Worm (Caenorhabditis elegans) whole organism, L4 larva: ENCODE results near the gene srv-6.
A peak's percentile ranks its signal among the peaks of the same experiment; 100 is the strongest.

Experiments used
- D1046.2 ChIP-seq: fragments of 200-800 bp; sonication (Bioruptor generic); IDR thresholded peaks from 2 replicates; pipeline ENCODE4 v1.3.6; 2022; ENCODE audit warnings: missing genetic modification characterization, missing compliant biosample characterization
- F37D6.2 ChIP-seq: sonication (generic microtip); optimal IDR thresholded peaks from 2 replicates; lab custom pipeline; 2016; ENCODE audit warnings: mild to moderate bottlenecking, missing genetic modification characterization, missing compliant biosample characterization
- T26A8.4 ChIP-seq: fragments of 200-800 bp; sonication (Bioruptor generic); IDR thresholded peaks from 2 replicates; pipeline ENCODE4 v1.3.6; 2022; ENCODE audit warnings: missing genetic modification characterization, missing compliant biosample characterization
- ZK546.5 ChIP-seq, 2 experiments: sonication (generic microtip); optimal IDR thresholded peaks; 2 replicates each; lab custom pipeline; 2017; ENCODE audit warnings: missing biosample characterization in 2 of 2, missing genetic modification characterization in 2 of 2
- ceh-20 ChIP-seq: fragments of 200-800 bp; sonication (Bioruptor generic); IDR thresholded peaks from 2 replicates; pipeline ENCODE4 v1.3.6; 2022; ENCODE audit warnings: missing genetic modification reagents, missing genetic modification characterization, missing compliant biosample characterization
- dmd-6 ChIP-seq: fragments of 200-800 bp; sonication (Bioruptor generic); IDR thresholded peaks from 2 replicates; pipeline ENCODE4 v1.3.6; 2022; ENCODE audit warnings: missing genetic modification reagents, missing genetic modification characterization, missing compliant biosample characterization
- dmd-8 ChIP-seq: fragments of 200-800 bp; sonication (Bioruptor generic); IDR thresholded peaks from 2 replicates; pipeline ENCODE4 v1.3.6; 2022; ENCODE audit warnings: missing genetic modification characterization, missing compliant biosample characterization
- dpl-1 ChIP-seq: fragments of 150-350 bp; optimal IDR thresholded peaks from 2 replicates; lab custom pipeline; 2014; ENCODE audit warnings: missing biosample characterization, missing genetic modification reagents, missing genetic modification characterization
- duxl-1 ChIP-seq: sonication (generic microtip); optimal IDR thresholded peaks from 2 replicates; lab custom pipeline; 2016; ENCODE audit warnings: mild to moderate bottlenecking, missing genetic modification characterization, moderate library complexity, missing compliant biosample characterization; ENCODE audit not compliant: poor library complexity
- dve-1 ChIP-seq: sonication (generic microtip); optimal IDR thresholded peaks from 2 replicates; lab custom pipeline; 2017; ENCODE audit warnings: antibody characterized with exemption, mild to moderate bottlenecking, missing genetic modification characterization, missing compliant biosample characterization; ENCODE audit not compliant: insufficient read depth
- egl-43 ChIP-seq: fragments of 200-800 bp; sonication (Bioruptor generic); IDR thresholded peaks from 2 replicates; pipeline ENCODE4 v1.3.6; 2022; ENCODE audit warnings: missing genetic modification reagents, missing genetic modification characterization, missing compliant biosample characterization
- hlh-11 ChIP-seq: fragments of 200-800 bp; sonication (Bioruptor generic); optimal IDR thresholded peaks from 2 replicates; lab custom pipeline; 2018; ENCODE audit warnings: mild to moderate bottlenecking, missing genetic modification characterization, missing compliant biosample characterization
- hlh-30 ChIP-seq: sonication (generic microtip); optimal IDR thresholded peaks from 2 replicates; lab custom pipeline; 2017; ENCODE audit warnings: antibody characterized with exemption, mild to moderate bottlenecking, missing genetic modification characterization, missing compliant biosample characterization; ENCODE audit not compliant: insufficient read depth
- hmg-1.1 ChIP-seq: fragments of 200-800 bp; sonication (Bioruptor generic); IDR thresholded peaks from 2 replicates; pipeline ENCODE4 v1.3.6; 2022; ENCODE audit warnings: missing genetic modification reagents, missing genetic modification characterization, missing compliant biosample characterization
- lin-29 ChIP-seq: fragments of 200-800 bp; sonication (Bioruptor generic); IDR thresholded peaks from 2 replicates; pipeline ENCODE4 v1.3.6; 2022; ENCODE audit warnings: missing genetic modification reagents, missing genetic modification characterization, missing compliant biosample characterization
- lsy-2 ChIP-seq, 2 experiments: fragments of 150-350 bp in 1 of 2; sonication (generic microtip) in 1 of 2; optimal IDR thresholded peaks; 2 replicates each; lab custom pipeline; 2014 to 2017; ENCODE audit warnings: missing biosample characterization in 2 of 2, missing genetic modification characterization in 2 of 2
- mep-1 ChIP-seq: fragments of 150-350 bp; sonication (generic microtip); optimal IDR thresholded peaks from 3 replicates; lab custom pipeline; 2014; ENCODE audit warnings: missing biosample characterization, missing genetic modification characterization
- mes-2 ChIP-seq: sonication (generic microtip); optimal IDR thresholded peaks from 2 replicates; lab custom pipeline; 2016; ENCODE audit warnings: missing genotype, mild to moderate bottlenecking, missing genetic modification characterization, missing compliant biosample characterization; ENCODE audit not compliant: poor library complexity, severe bottlenecking
- mxl-2 ChIP-seq: fragments of 200-800 bp; sonication (Bioruptor generic); conservative IDR thresholded peaks from 2 replicates; pipeline ENCODE4 v1.3.6; 2022; ENCODE audit warnings: missing genetic modification reagents, missing genetic modification characterization, missing compliant biosample characterization
- nhr-11 ChIP-seq: fragments of 150-350 bp; optimal IDR thresholded peaks from 2 replicates; lab custom pipeline; 2014; ENCODE audit warnings: missing biosample characterization, missing genetic modification characterization
- nhr-237 ChIP-seq: sonication (generic microtip); optimal IDR thresholded peaks from 2 replicates; lab custom pipeline; 2017; ENCODE audit warnings: missing biosample characterization, missing genetic modification characterization
- nhr-42 ChIP-seq: fragments of 200-800 bp; sonication (Bioruptor generic); IDR thresholded peaks from 2 replicates; pipeline ENCODE4 v1.3.6; 2022; ENCODE audit warnings: missing genetic modification characterization, missing compliant biosample characterization
- nhr-6 ChIP-seq: fragments of 150-350 bp; optimal IDR thresholded peaks from 2 replicates; lab custom pipeline; 2014; ENCODE audit warnings: missing biosample characterization, missing genetic modification characterization
- nhr-77 ChIP-seq: fragments of 150-350 bp; optimal IDR thresholded peaks from 2 replicates; lab custom pipeline; 2014; ENCODE audit warnings: missing biosample characterization, missing genetic modification characterization
- php-3 ChIP-seq: fragments of 200-800 bp; sonication (Bioruptor generic); IDR thresholded peaks from 2 replicates; pipeline ENCODE4 v1.3.6; 2022; ENCODE audit warnings: missing genetic modification reagents, missing genetic modification characterization, missing compliant biosample characterization
- rbr-2 ChIP-seq: sonication (generic microtip); optimal IDR thresholded peaks from 2 replicates; lab custom pipeline; 2016; ENCODE audit warnings: missing genotype, missing genetic modification characterization, missing compliant biosample characterization
- sdz-12 ChIP-seq: fragments of 200-800 bp; sonication (Bioruptor generic); optimal IDR thresholded peaks from 2 replicates; lab custom pipeline; 2018; ENCODE audit warnings: mild to moderate bottlenecking, missing genetic modification characterization, missing compliant biosample characterization
- set-16 ChIP-seq: fragments of 200-800 bp; sonication (Bioruptor generic); IDR thresholded peaks from 2 replicates; pipeline ENCODE4 v1.3.6; 2022; ENCODE audit warnings: missing genetic modification reagents, missing genetic modification characterization, missing compliant biosample characterization
- snpc-1.2 ChIP-seq: fragments of 200-800 bp; sonication (Bioruptor generic); IDR thresholded peaks from 2 replicates; pipeline ENCODE4 v1.3.6; 2022; ENCODE audit warnings: missing genetic modification reagents, missing genetic modification characterization, missing compliant biosample characterization
- snpc-4 ChIP-seq: fragments of 150-350 bp; optimal IDR thresholded peaks from 2 replicates; lab custom pipeline; 2014; ENCODE audit warnings: missing biosample characterization, missing genetic modification characterization
- unc-62 ChIP-seq, 3 experiments: fragments of 150-350 bp in 1 of 3; sonication (generic microtip); optimal IDR thresholded peaks in 2 of 3; peaks in 1 of 3; 1 replicate in 1 of 3; 2 replicates in 2 of 3; lab custom pipeline; 2014 to 2017; ENCODE audit warnings: missing biosample characterization in 3 of 3, missing genetic modification characterization in 3 of 3, missing genetic modification reagents in 3 of 3, missing genotype in 1 of 3

srv-6 gene

ce11 chrX:4216894-4217293 lies 40.0 kb upstream of the srv-6 start, which contains the start of the genes F20B6.10 and hpk-1:
TSS of gene F20B6.10 (minus strand) at chrX:4217196.
TSS of gene hpk-1 (minus strand) at chrX:4217290.
- TF ChIP-seq nhr-42 (GFP tag; lab: Robert Waterston, UW) = 0 out of 2 replicates have a peak, but pooled peaks have one; percentile 31
- peak; percentile 55 for TF ChIP-seq set-16
- no peak for TF ChIP-seq snpc-4 (tag; lab: Kevin White, UChicago)
- 0 out of 2 replicates have a peak, but pooled peaks have one; percentile 5 for TF ChIP-seq D1046.2 (GFP tag; lab: Robert Waterston, UW)
- TF ChIP-seq dpl-1 (GFP tag; lab: Kevin White, UChicago) = no peak
- no peak for TF ChIP-seq nhr-237 (tag; lab: Kevin White, UChicago)
- TF ChIP-seq php-3 = 0 out of 2 replicates have a peak, but pooled peaks have one; percentile 10
- 0 out of 2 replicates have a peak, but pooled peaks have one; percentile 30 for TF ChIP-seq snpc-1.2
- no peak for TF ChIP-seq unc-62 (GFP tag; optimal IDR thresholded peaks at IDR 0.05 in 1 of 2; lab: Kevin White, UChicago)
- no peak for TF ChIP-seq unc-62 (tag; optimal IDR thresholded peaks at IDR 0.05; lab: Kevin White, UChicago)
- TF ChIP-seq, all 104 proteins: peak for 5

ce11 chrX:4218174-4218573 lies 38.7 kb upstream of the srv-6 start, which contains the start of gene W01H2.2:
TSS of gene W01H2.2 (minus strand) at chrX:4218458.
- TF ChIP-seq hmg-1.1 (GFP tag; lab: Robert Waterston, UW) (no peak; the same call in 1 of the 2 replicates), rbr-2 (tag; lab: Kevin White, UChicago) (peak; percentile 33), set-16 (peak; percentile 70), egl-43 (GFP tag; lab: Robert Waterston, UW) (peak; percentile 62)

ce11 chrX:4219487-4219886 lies 37.4 kb upstream of the srv-6 start:
- TF ChIP-seq nhr-237 (tag; lab: Kevin White, UChicago) = no peak
- TF ChIP-seq dmd-6 = peak; percentile 21; the same call in 1 of the 2 replicates
- no peak for TF ChIP-seq duxl-1 (tag; lab: Kevin White, UChicago)
- TF ChIP-seq mes-2 (tag; lab: Kevin White, UChicago) = peak; percentile 26
- peak; percentile 81 for TF ChIP-seq hlh-30 (tag; lab: Kevin White, UChicago)
- peak; percentile 54 for TF ChIP-seq hlh-11 (tag; lab: Kevin White, UChicago)
- TF ChIP-seq dve-1 (tag; lab: Kevin White, UChicago) = peak; percentile 7
- TF ChIP-seq sdz-12 (GFP tag; lab: Kevin White, UChicago) = no peak
- TF ChIP-seq ceh-20 (GFP tag; lab: Robert Waterston, UW) = peak; percentile 62; the same call in 1 of the 2 replicates

- TF ChIP-seq nhr-6 (tag; lab: Kevin White, UChicago) (no peak), T26A8.4 (GFP tag; lab: Robert Waterston, UW) (no peak), lin-29 (GFP tag; lab: Robert Waterston, UW) (no peak), nhr-77 (tag; lab: Kevin White, UChicago) (no peak), nhr-11 (tag; lab: Kevin White, UChicago) (peak; percentile 44), ZK546.5 (tag; optimal IDR thresholded peaks at IDR 0.05; lab: Kevin White, UChicago) (no peak), mep-1 (tag; lab: Kevin White, UChicago) (peak; percentile 15), dpl-1 (GFP tag; lab: Kevin White, UChicago) (no peak), lsy-2 (tag; optimal IDR thresholded peaks at IDR 0.05; lab: Kevin White, UChicago) (peak in 1 of 2 experiments; percentile 62), dmd-8 (GFP tag; lab: Robert Waterston, UW) (no peak), F37D6.2 (tag; lab: Kevin White, UChicago) (no peak), mxl-2 (no peak)
Measured at ce11 chrX:4222200-4222599, 34.7 kb upstream of the srv-6 start.
